Worm (Caenorhabditis elegans) whole organism, L4/young adult: ENCODE data around the gene T05B9.2.

Experiments used
- W03F9.2 ChIP-seq: fragments of 150-350 bp; optimal IDR thresholded peaks from 2 replicates; lab custom pipeline; 2014; ENCODE audit warnings: missing biosample characterization, missing genetic modification characterization
- dao-5 ChIP-seq: sonication (generic microtip); optimal IDR thresholded peaks from 2 replicates; lab custom pipeline; 2016; ENCODE audit warnings: missing genotype, missing genetic modification characterization, moderate library complexity, missing compliant biosample characterization
- him-1 ChIP-seq: sonication (generic microtip); optimal IDR thresholded peaks from 2 replicates; lab custom pipeline; 2016; ENCODE audit warnings: missing genotype, missing genetic modification reagents, missing genetic modification characterization, missing compliant biosample characterization

ce11 chrII:11307953-11308352 lies 52.3 kb downstream of the T05B9.2 start:
- TF ChIP-seq dao-5 (tag; lab: Kevin White, UChicago) (no peak), him-1 (tag; lab: Kevin White, UChicago) (no peak), W03F9.2 (tag; lab: Kevin White, UChicago) (no peak)
